Fruit fly (Drosophila melanogaster) whole organism: ENCODE measurements around the gene Gnpnat.

Experiments used
- CG8478 ChIP-seq: fragments of >200 bp; optimal IDR thresholded peaks from 2 replicates; lab custom pipeline; 2018; ENCODE audit warnings: inconsistent platforms
- Dll ChIP-seq: fragments of >200 bp; optimal IDR thresholded peaks from 2 replicates; lab custom pipeline; 2017
- pan ChIP-seq: fragments of >200 bp; optimal IDR thresholded peaks from 2 replicates; lab custom pipeline; 2017
- usp ChIP-seq: fragments of >200 bp; optimal IDR thresholded peaks from 2 replicates; lab custom pipeline; 2017; ENCODE audit warnings: missing biosample characterization, missing genetic modification characterization, mixed read lengths

DNA sequence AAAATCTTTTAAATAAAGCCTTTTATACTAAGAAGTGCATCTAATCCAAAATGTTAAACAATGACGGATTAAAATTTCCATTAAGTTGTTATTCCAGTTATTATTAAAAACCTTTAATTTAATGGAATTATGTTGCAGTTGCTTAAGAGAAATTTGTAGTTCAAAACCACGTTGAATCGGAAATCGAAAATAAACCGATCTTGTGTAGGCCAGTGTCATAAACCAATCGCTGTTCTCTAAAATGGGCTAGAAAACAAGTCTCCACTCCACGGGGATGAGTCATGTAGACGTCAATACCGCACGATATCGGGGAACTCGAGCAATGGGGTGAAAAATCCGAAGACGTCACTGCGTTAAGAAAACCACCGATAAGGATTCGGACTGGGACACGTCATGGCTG, 23.5 kb downstream of the Gnpnat start:
- no peak for TF ChIP-seq usp (GFP tag; lab: Kevin White, UChicago)
- no peak for TF ChIP-seq CG8478 (lab: Kevin White, UChicago)
- no peak for TF ChIP-seq Dll (lab: Kevin White, UChicago)
- TF ChIP-seq pan (lab: Kevin White, UChicago): no peak
